Fruit fly (Drosophila melanogaster) whole organism, embryonic: Measurements from ENCODE around the gene CG16719.

Source experiments
- Adf1 ChIP-seq: fragments of 200-800 bp; sonication (Bioruptor generic); IDR thresholded peaks from 2 replicates; pipeline ENCODE4 v1.3.6; 2022; ENCODE audit warnings: missing biosample characterization, missing genetic modification characterization
- Asciz ChIP-seq: fragments of 200-800 bp; sonication (Bioruptor generic); optimal IDR thresholded peaks from 2 replicates; lab custom pipeline; 2017; ENCODE audit warnings: missing biosample characterization, mild to moderate bottlenecking, missing genetic modification characterization, missing genetic modification reagents
- Bgb ChIP-seq: fragments of 200-800 bp; sonication (Bioruptor generic); IDR thresholded peaks from 2 replicates; pipeline ENCODE4 v1.3.6; 2022; ENCODE audit warnings: missing biosample characterization, missing genetic modification characterization; ENCODE audit not compliant: partially characterized antibody
- CG10543 ChIP-seq: fragments of 200-800 bp; sonication (Bioruptor generic); optimal IDR thresholded peaks from 3 replicates; lab custom pipeline; 2017; ENCODE audit warnings: missing biosample characterization, mild to moderate bottlenecking, missing genetic modification characterization, moderate library complexity
- CG11247 ChIP-seq: fragments of 200-800 bp; sonication (Bioruptor generic); IDR thresholded peaks from 2 replicates; pipeline ENCODE4 v1.3.6; 2022; ENCODE audit warnings: missing biosample characterization, missing genetic modification characterization
- CG11695 ChIP-seq: fragments of 200-800 bp; sonication (Bioruptor generic); IDR thresholded peaks from 3 replicates; pipeline ENCODE4 v1.3.6; 2022; ENCODE audit warnings: missing biosample characterization, missing genetic modification characterization
- CG12236 ChIP-seq: fragments of 200-800 bp; sonication (Bioruptor generic); optimal IDR thresholded peaks from 2 replicates; lab custom pipeline; 2016; ENCODE audit warnings: missing biosample characterization, missing genetic modification characterization
- CG16863 ChIP-seq: fragments of 200-800 bp; sonication (Bioruptor generic); optimal IDR thresholded peaks from 3 replicates; lab custom pipeline; 2016; ENCODE audit warnings: missing biosample characterization, missing genetic modification characterization
- CG17186 ChIP-seq: fragments of 200-800 bp; sonication (Bioruptor generic); optimal IDR thresholded peaks from 3 replicates; lab custom pipeline; 2017; ENCODE audit warnings: missing biosample characterization, missing genetic modification reagents, missing genetic modification characterization
- CG18764 ChIP-seq: fragments of 200-800 bp; sonication (Bioruptor generic); optimal IDR thresholded peaks from 3 replicates; lab custom pipeline; 2016; ENCODE audit warnings: missing biosample characterization, missing genetic modification characterization
- CG34376 ChIP-seq: fragments of 200-800 bp; sonication (Bioruptor generic); optimal IDR thresholded peaks from 2 replicates; lab custom pipeline; 2018; ENCODE audit warnings: missing biosample characterization, mild to moderate bottlenecking, missing genetic modification characterization
- CG4360 ChIP-seq: fragments of 200-800 bp; sonication (Bioruptor generic); IDR thresholded peaks from 2 replicates; pipeline ENCODE4 v1.3.6; 2022; ENCODE audit warnings: missing biosample characterization, missing genetic modification characterization
- CG4617 ChIP-seq: fragments of 200-800 bp; sonication (Bioruptor generic); optimal IDR thresholded peaks from 3 replicates; lab custom pipeline; 2016; ENCODE audit warnings: missing biosample characterization, missing genetic modification characterization, borderline replicate concordance
- CG6654 ChIP-seq: fragments of 200-800 bp; sonication (Bioruptor generic); optimal IDR thresholded peaks from 2 replicates; lab custom pipeline; 2017; ENCODE audit warnings: missing biosample characterization, mild to moderate bottlenecking, missing genetic modification characterization
- CG6683 ChIP-seq: fragments of 200-800 bp; sonication (Bioruptor generic); optimal IDR thresholded peaks from 2 replicates; lab custom pipeline; 2017; ENCODE audit warnings: missing biosample characterization, mild to moderate bottlenecking, missing genetic modification characterization, missing genetic modification reagents
- CG7839 ChIP-seq: fragments of 200-800 bp; sonication (Bioruptor generic); optimal IDR thresholded peaks from 3 replicates; lab custom pipeline; 2018; ENCODE audit warnings: missing biosample characterization, mild to moderate bottlenecking, missing genetic modification characterization, moderate library complexity
- CG8765 ChIP-seq: fragments of 200-800 bp; sonication (Bioruptor generic); IDR thresholded peaks from 2 replicates; pipeline ENCODE4 v1.3.6; 2022; ENCODE audit warnings: missing biosample characterization, missing genetic modification characterization
- CG9437 ChIP-seq: fragments of 200-800 bp; sonication (Bioruptor generic); optimal IDR thresholded peaks from 2 replicates; lab custom pipeline; 2018; ENCODE audit warnings: missing biosample characterization, mild to moderate bottlenecking, missing genetic modification characterization
- Camta ChIP-seq: fragments of 200-800 bp; sonication (Bioruptor generic); optimal IDR thresholded peaks from 2 replicates; lab custom pipeline; 2016; ENCODE audit warnings: missing biosample characterization, missing genetic modification characterization
- CoRest ChIP-seq: fragments of 200-800 bp; sonication (Bioruptor generic); optimal IDR thresholded peaks from 3 replicates; lab custom pipeline; 2018; ENCODE audit warnings: missing biosample characterization, mild to moderate bottlenecking, missing genetic modification characterization, moderate library complexity
- D19A ChIP-seq: fragments of 200-800 bp; optimal IDR thresholded peaks from 3 replicates; lab custom pipeline; 2019; ENCODE audit warnings: missing biosample characterization, mild to moderate bottlenecking, missing genetic modification characterization, moderate library complexity
- Deaf1 ChIP-seq: fragments of 200-800 bp; optimal IDR thresholded peaks from 3 replicates; lab custom pipeline; 2019; ENCODE audit warnings: missing biosample characterization, mild to moderate bottlenecking, missing genetic modification characterization, moderate library complexity
- Dip2 ChIP-seq: fragments of 200-800 bp; sonication (Bioruptor generic); IDR thresholded peaks from 2 replicates; pipeline ENCODE4 v1.3.6; 2022; ENCODE audit warnings: missing biosample characterization, missing genetic modification characterization
- GATAe ChIP-seq: fragments of 200-800 bp; sonication (Bioruptor generic); conservative IDR thresholded peaks from 2 replicates; pipeline ENCODE4 v1.3.6; 2022; ENCODE audit warnings: missing biosample characterization, missing genetic modification characterization
- Lhr ChIP-seq: fragments of 200-800 bp; sonication (Bioruptor generic); optimal IDR thresholded peaks from 3 replicates; lab custom pipeline; 2017; ENCODE audit warnings: mild to moderate bottlenecking, missing biosample characterization, missing genetic modification reagents, missing genetic modification characterization
- Ptx1 ChIP-seq: fragments of 200-800 bp; sonication (Bioruptor generic); IDR thresholded peaks from 2 replicates; pipeline ENCODE4 v1.3.6; 2022; ENCODE audit warnings: missing biosample characterization, missing genetic modification characterization
- Ravus ChIP-seq: fragments of 200-800 bp; sonication (Bioruptor generic); IDR thresholded peaks from 2 replicates; pipeline ENCODE4 v1.3.6; 2022; ENCODE audit warnings: missing biosample characterization, missing genetic modification characterization
- Usf ChIP-seq: fragments of 200-800 bp; sonication (Bioruptor generic); optimal IDR thresholded peaks from 2 replicates; lab custom pipeline; 2017; ENCODE audit warnings: missing genotype, missing biosample characterization, missing genetic modification characterization
- bbx ChIP-seq: fragments of 200-800 bp; sonication (Bioruptor generic); IDR thresholded peaks from 2 replicates; pipeline ENCODE4 v1.3.6; 2022; ENCODE audit warnings: missing biosample characterization, missing genetic modification characterization; ENCODE audit not compliant: partially characterized antibody
- cad ChIP-seq: fragments of >200 bp; optimal IDR thresholded peaks from 2 replicates; lab custom pipeline; 2017; ENCODE audit warnings: missing biosample characterization, missing genetic modification characterization
- corto ChIP-seq: fragments of 200-800 bp; sonication (Bioruptor generic); optimal IDR thresholded peaks from 2 replicates; lab custom pipeline; 2016; ENCODE audit warnings: missing biosample characterization, mild to moderate bottlenecking, missing genetic modification characterization, moderate library complexity
- crp ChIP-seq, 2 experiments: fragments of 200-800 bp; sonication (Bioruptor generic); optimal IDR thresholded peaks; 2 replicates in 1 of 2; 3 replicates in 1 of 2; lab custom pipeline; 2017; ENCODE audit warnings: missing biosample characterization in 2 of 2, missing genetic modification characterization in 2 of 2, mild to moderate bottlenecking in 1 of 2, moderate library complexity in 1 of 2
- gcm2 ChIP-seq: fragments of 200-800 bp; sonication (Bioruptor generic); optimal IDR thresholded peaks from 2 replicates; lab custom pipeline; 2016; ENCODE audit warnings: missing biosample characterization, missing genetic modification characterization
- hb ChIP-seq: fragments of 200-800 bp; sonication (Bioruptor generic); IDR thresholded peaks from 3 replicates; pipeline ENCODE4 v1.3.6; 2022; ENCODE audit warnings: missing biosample characterization, missing genetic modification characterization; ENCODE audit not compliant: partially characterized antibody
- jumu ChIP-seq: fragments of 200-800 bp; sonication (Bioruptor generic); optimal IDR thresholded peaks from 3 replicates; lab custom pipeline; 2016; ENCODE audit warnings: missing biosample characterization, missing genetic modification characterization
- lov ChIP-seq, 2 experiments: fragments of 200-800 bp in 1 of 2; fragments of >200 bp in 1 of 2; sonication (Bioruptor generic) in 1 of 2; IDR thresholded peaks in 1 of 2; optimal IDR thresholded peaks in 1 of 2; 2 replicates in 1 of 2; 3 replicates in 1 of 2; pipeline versions ENCODE4 v1.3.6 to Lab custom; 2017 to 2022; ENCODE audit warnings: missing biosample characterization in 1 of 2, missing genetic modification characterization in 1 of 2
- maf-S ChIP-seq: fragments of 200-800 bp; sonication (Bioruptor generic); optimal IDR thresholded peaks from 2 replicates; lab custom pipeline; 2016; ENCODE audit warnings: missing biosample characterization, missing genetic modification characterization
- mirr ChIP-seq: fragments of 200-800 bp; sonication (Bioruptor generic); optimal IDR thresholded peaks from 3 replicates; lab custom pipeline; 2018; ENCODE audit warnings: missing biosample characterization, mild to moderate bottlenecking, missing genetic modification characterization
- nom ChIP-seq: fragments of 200-800 bp; sonication (Bioruptor generic); optimal IDR thresholded peaks from 2 replicates; lab custom pipeline; 2017; ENCODE audit warnings: missing biosample characterization, missing genetic modification characterization, mild to moderate bottlenecking, moderate library complexity, missing genetic modification reagents
- onecut ChIP-seq: fragments of 200-800 bp; sonication (Bioruptor generic); IDR thresholded peaks from 2 replicates; pipeline ENCODE4 v1.3.6; 2022; ENCODE audit warnings: missing biosample characterization, missing genetic modification characterization
- org-1 ChIP-seq: fragments of 200-800 bp; sonication (Bioruptor generic); optimal IDR thresholded peaks from 2 replicates; lab custom pipeline; 2017; ENCODE audit warnings: missing biosample characterization, missing genetic modification characterization
- ro ChIP-seq: fragments of 200-800 bp; sonication (Bioruptor generic); IDR thresholded peaks from 2 replicates; pipeline ENCODE4 v1.3.6; 2022; ENCODE audit warnings: missing biosample characterization, missing genetic modification characterization
- run ChIP-seq: fragments of 200-800 bp; sonication (Bioruptor generic); optimal IDR thresholded peaks from 3 replicates; lab custom pipeline; 2018; ENCODE audit warnings: missing biosample characterization, mild to moderate bottlenecking, missing genetic modification characterization
- sens-2 ChIP-seq: fragments of 200-800 bp; sonication (Bioruptor generic); IDR thresholded peaks from 2 replicates; pipeline ENCODE4 v1.3.6; 2022; ENCODE audit warnings: missing biosample characterization, missing genetic modification characterization
- sim ChIP-seq: fragments of 200-800 bp; sonication (Bioruptor generic); IDR thresholded peaks from 2 replicates; pipeline ENCODE4 v1.3.6; 2022; ENCODE audit warnings: missing biosample characterization, missing genetic modification characterization
- sima ChIP-seq: fragments of 200-800 bp; sonication (Bioruptor generic); optimal IDR thresholded peaks from 2 replicates; lab custom pipeline; 2016; ENCODE audit warnings: missing biosample characterization, missing genetic modification characterization
- ssp ChIP-seq: fragments of 200-800 bp; sonication (Bioruptor generic); IDR thresholded peaks from 2 replicates; pipeline ENCODE4 v1.3.6; 2022; ENCODE audit warnings: missing biosample characterization, missing genetic modification characterization
- stwl ChIP-seq: fragments of 200-800 bp; sonication (Bioruptor generic); optimal IDR thresholded peaks from 3 replicates; lab custom pipeline; 2018; ENCODE audit warnings: missing biosample characterization, mild to moderate bottlenecking, missing genetic modification characterization, moderate library complexity
- trh ChIP-seq: fragments of 200-800 bp; sonication (Bioruptor generic); optimal IDR thresholded peaks from 2 replicates; lab custom pipeline; 2016; ENCODE audit warnings: missing biosample characterization, missing genetic modification characterization
- tup ChIP-seq: fragments of 200-800 bp; sonication (Bioruptor generic); optimal IDR thresholded peaks from 2 replicates; lab custom pipeline; 2016; ENCODE audit warnings: missing biosample characterization, mild to moderate bottlenecking, missing genetic modification characterization, moderate library complexity
- zf30C ChIP-seq: fragments of 200-800 bp; sonication (Bioruptor generic); optimal IDR thresholded peaks from 3 replicates; lab custom pipeline; 2018; ENCODE audit warnings: missing biosample characterization, mild to moderate bottlenecking, missing genetic modification characterization

CG16719 gene

dm6 chr3L:9671372-9671771 lies 13.6 kb upstream of the CG16719 start:
- TF ChIP-seq ssp (GFP tag; lab: Robert Waterston, UW), result no peak
- peak; percentile 42 for TF ChIP-seq CG10543 (GFP tag; lab: Kevin White, UChicago)
- no peak for TF ChIP-seq gcm2 (GFP tag; lab: Kevin White, UChicago)
- TF ChIP-seq Bgb (GFP tag; lab: Robert Waterston, UW), result no peak
- TF ChIP-seq lov (optimal IDR thresholded peaks at IDR 0.05; lab: Kevin White, UChicago), result no peak
- no peak for TF ChIP-seq lov (GFP tag; IDR thresholded peaks at IDR 0.05; lab: Robert Waterston, UW)
- no peak for TF ChIP-seq Asciz (GFP tag; lab: Kevin White, UChicago)
- no peak for TF ChIP-seq Usf (GFP tag; lab: Kevin White, UChicago)
- peak; percentile 54 for TF ChIP-seq CG4360 (GFP tag; lab: Robert Waterston, UW)
- TF ChIP-seq CoRest, result no peak
- TF ChIP-seq sima (GFP tag; lab: Kevin White, UChicago), result no peak
- no peak for TF ChIP-seq nom
- no peak for TF ChIP-seq cad (GFP tag; lab: Kevin White, UChicago)
- TF ChIP-seq CG6683 (GFP tag; lab: Kevin White, UChicago), result no peak
- TF ChIP-seq stwl (tag; lab: Kevin White, UChicago), result no peak
- TF ChIP-seq tup (GFP tag; lab: Kevin White, UChicago), result no peak
- TF ChIP-seq CG11247 (GFP tag; lab: Robert Waterston, UW), result 0 out of 2 replicates have a peak, but pooled peaks have one; percentile 17
- no peak for TF ChIP-seq org-1
- no peak for TF ChIP-seq Lhr (GFP tag; lab: Kevin White, UChicago)
- no peak for TF ChIP-seq maf-S (GFP tag; lab: Kevin White, UChicago)
- TF ChIP-seq CG6654 (GFP tag; lab: Kevin White, UChicago), result no peak
- no peak for TF ChIP-seq CG11695 (GFP tag; lab: Robert Waterston, UW)
- peak; percentile 89 for TF ChIP-seq GATAe (GFP tag; lab: Robert Waterston, UW)
- TF ChIP-seq CG17186 (GFP tag; lab: Kevin White, UChicago), result no peak
- no peak for TF ChIP-seq run
- TF ChIP-seq corto (GFP tag; lab: Kevin White, UChicago), result no peak
- TF ChIP-seq Deaf1 (tag; lab: Kevin White, UChicago), result no peak
- no peak for TF ChIP-seq onecut (GFP tag; lab: Robert Waterston, UW)
- no peak for TF ChIP-seq hb (GFP tag; lab: Robert Waterston, UW)
- TF ChIP-seq CG4617 (GFP tag; lab: Kevin White, UChicago), result no peak
- TF ChIP-seq jumu, result no peak
- no peak for TF ChIP-seq CG7839
- no peak for TF ChIP-seq D19A (tag; lab: Kevin White, UChicago)
- no peak for TF ChIP-seq trh
- TF ChIP-seq ro, result no peak
- TF ChIP-seq CG9437, result no peak
- TF ChIP-seq Ptx1 (GFP tag; lab: Robert Waterston, UW), result no peak
- 0 out of 2 replicates have a peak, but pooled peaks have one; percentile 8 for TF ChIP-seq bbx (GFP tag; lab: Robert Waterston, UW)
- TF ChIP-seq CG16863 (GFP tag; lab: Kevin White, UChicago), result no peak
- no peak for TF ChIP-seq CG8765 (GFP tag; lab: Robert Waterston, UW)
- peak; percentile 39; the same call in 1 of the 2 replicates for TF ChIP-seq sens-2 (GFP tag; lab: Robert Waterston, UW)
- TF ChIP-seq sim, result no peak
- peak in 1 of 2 experiments; percentile 30 for TF ChIP-seq crp (GFP tag; optimal IDR thresholded peaks at IDR 0.05; lab: Kevin White, UChicago)
- peak; percentile 78 for TF ChIP-seq CG34376 (GFP tag; lab: Kevin White, UChicago)
- no peak for TF ChIP-seq Dip2 (GFP tag; lab: Robert Waterston, UW)
- TF ChIP-seq mirr (GFP tag; lab: Kevin White, UChicago), result no peak
- TF ChIP-seq Camta (GFP tag; lab: Kevin White, UChicago), result no peak
- peak; percentile 51; the same call in 1 of the 2 replicates for TF ChIP-seq Adf1
- no peak for TF ChIP-seq CG12236 (GFP tag; lab: Kevin White, UChicago)
- no peak for TF ChIP-seq Ravus (GFP tag; lab: Robert Waterston, UW)
- no peak for TF ChIP-seq zf30C
- no peak for TF ChIP-seq CG18764 (GFP tag; lab: Kevin White, UChicago)
